Fruit fly (Drosophila melanogaster): ENCODE data around the gene egh.
A peak's percentile ranks its signal among the peaks of the same experiment; 100 is the strongest.

The egh gene

DNA sequence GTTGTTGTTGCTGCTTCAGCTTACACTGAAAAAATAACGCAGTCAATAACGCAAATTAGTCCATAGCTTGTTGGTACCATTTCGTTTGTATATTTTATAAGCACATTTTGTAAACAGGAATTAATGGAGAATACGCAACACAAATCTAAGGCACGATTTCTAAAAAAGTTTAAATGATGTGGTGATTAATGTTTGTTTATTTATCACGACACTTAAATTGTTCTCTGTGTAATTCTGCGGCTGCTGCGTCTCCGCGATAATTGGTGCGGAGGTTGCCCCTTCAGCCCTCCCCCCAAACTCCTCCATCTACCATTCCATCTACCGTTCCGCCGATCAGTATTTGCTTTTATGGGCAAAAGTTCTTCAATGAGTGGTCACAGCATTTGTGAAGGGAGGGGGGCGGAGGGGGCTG lies 59.2 kb downstream of the egh start (continued):
- peak; percentile 88 for TF ChIP-seq CG32006 (GFP tag; optimal IDR thresholded peaks at IDR 0.05)
- peak; percentile 84 to 89 for TF ChIP-seq ss (GFP tag; optimal IDR thresholded peaks at IDR 0.05)
- TF ChIP-seq Met (GFP tag; optimal IDR thresholded peaks at IDR 0.05) = peak; percentile 89
- TF ChIP-seq fd85E (GFP tag; optimal IDR thresholded peaks at IDR 0.05) = peak; percentile 66
- TF ChIP-seq CG34406 (GFP tag; optimal IDR thresholded peaks at IDR 0.05) = peak; percentile 84
- TF ChIP-seq Ets21C (GFP tag; optimal IDR thresholded peaks at IDR 0.05) = peak; percentile 82
- TF ChIP-seq CG15336 (GFP tag; IDR thresholded peaks at IDR 0.05) = peak; percentile 91
- peak; percentile 88 for TF ChIP-seq CG6276 (GFP tag; optimal IDR thresholded peaks at IDR 0.05)
- TF ChIP-seq CG4318 (GFP tag; optimal IDR thresholded peaks at IDR 0.05) = peak; percentile 79
- TF ChIP-seq Sox14 (GFP tag; optimal IDR thresholded peaks at IDR 0.05) = peak; percentile 88
- TF ChIP-seq CG6808 (GFP tag; optimal IDR thresholded peaks at IDR 0.05) = peak; percentile 90
- peak; percentile 91 for TF ChIP-seq esn (GFP tag; optimal IDR thresholded peaks at IDR 0.05)
- no peak for TF ChIP-seq fkh (GFP tag; optimal IDR thresholded peaks at IDR 0.05)
- peak; percentile 84 for TF ChIP-seq spab (GFP tag; optimal IDR thresholded peaks at IDR 0.05)
- peak; percentile 94 for TF ChIP-seq CG6163 (GFP tag; IDR thresholded peaks at IDR 0.05)
- TF ChIP-seq CG11762 (GFP tag; optimal IDR thresholded peaks at IDR 0.05; ENCODE audit: insufficient read depth) = peak; percentile 90
- TF ChIP-seq vri (GFP tag; optimal IDR thresholded peaks at IDR 0.05) = peak; percentile 82
- TF ChIP-seq fd59A (GFP tag; optimal IDR thresholded peaks at IDR 0.05) = peak; percentile 79
- peak; percentile 83 for TF ChIP-seq dsx (GFP tag; optimal IDR thresholded peaks at IDR 0.05; ENCODE audit: poor library complexity, severe bottlenecking)
- TF ChIP-seq svp (GFP tag) = peak; percentile 93
- TF ChIP-seq Sox102F (GFP tag; optimal IDR thresholded peaks at IDR 0.05) = peak; percentile 89
- peak; percentile 92 for TF ChIP-seq topi (GFP tag; optimal IDR thresholded peaks at IDR 0.05)
- peak; percentile 93 for TF ChIP-seq Hr4 (GFP tag; optimal IDR thresholded peaks at IDR 0.05)
- TF ChIP-seq Sox15 (GFP tag; optimal IDR thresholded peaks at IDR 0.05) = peak; percentile 77
- TF ChIP-seq Hr38 (GFP tag; optimal IDR thresholded peaks at IDR 0.05) = no peak
- peak; percentile 85 for TF ChIP-seq achi (GFP tag; optimal IDR thresholded peaks at IDR 0.05)
- TF ChIP-seq CG9139 (GFP tag; optimal IDR thresholded peaks at IDR 0.05) = peak; percentile 76
- peak; percentile 91 for TF ChIP-seq CG6792 (GFP tag; optimal IDR thresholded peaks at IDR 0.05)
- TF ChIP-seq lz (GFP tag; optimal IDR thresholded peaks at IDR 0.05) = peak; percentile 90
- TF ChIP-seq OdsH (GFP tag; optimal IDR thresholded peaks at IDR 0.05) = peak; percentile 84
- peak; percentile 89 for TF ChIP-seq eg (GFP tag; IDR thresholded peaks at IDR 0.05)
- peak; percentile 85 for TF ChIP-seq CG6854 (GFP tag; optimal IDR thresholded peaks at IDR 0.05)

DNA sequence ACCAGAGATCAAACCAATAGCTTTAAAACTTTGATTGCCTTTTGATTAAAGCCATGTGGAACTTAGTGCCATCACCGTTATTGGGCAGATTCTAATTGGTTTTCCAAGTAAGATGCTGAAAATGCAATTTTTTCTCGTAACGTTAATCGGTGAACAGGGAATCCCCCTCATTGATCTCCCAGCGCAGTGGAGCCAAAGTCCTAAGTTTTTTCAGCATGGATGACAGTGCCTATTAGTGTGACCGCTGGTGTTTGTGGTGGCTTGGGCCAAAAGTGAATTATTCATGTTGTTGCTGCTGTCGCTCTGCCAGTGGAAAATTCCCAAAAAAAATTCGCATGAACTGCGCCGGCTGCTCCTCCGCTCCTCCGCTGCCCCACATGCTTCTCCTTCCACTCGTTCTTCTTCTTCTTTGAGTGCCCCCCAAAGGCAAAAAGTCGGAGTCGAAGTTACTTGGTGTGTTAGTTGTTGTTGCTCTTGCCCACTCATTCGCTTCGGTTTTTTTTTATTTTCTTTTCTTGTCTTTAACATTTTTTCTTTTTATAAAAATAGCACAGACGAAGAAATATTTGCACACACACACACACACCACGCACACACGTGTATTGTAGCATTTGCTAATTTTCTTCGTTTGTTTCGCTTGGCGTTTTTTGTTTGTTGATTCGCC lies 59.8 kb downstream of the egh start:
- peak; percentile 14 for TF ChIP-seq Lpt (GFP tag; optimal IDR thresholded peaks at IDR 0.05)
- peak; percentile 60 for TF ChIP-seq acj6 (GFP tag; optimal IDR thresholded peaks at IDR 0.05)
- TF ChIP-seq CG11762 (GFP tag; optimal IDR thresholded peaks at IDR 0.05; ENCODE audit: insufficient read depth) = no peak
- TF ChIP-seq dac (GFP tag; optimal IDR thresholded peaks at IDR 0.05) = peak; percentile 66
- peak; percentile 18 for TF ChIP-seq CG34406 (GFP tag; optimal IDR thresholded peaks at IDR 0.05)
- TF ChIP-seq CG31627 (GFP tag; optimal IDR thresholded peaks at IDR 0.05) = peak; percentile 72
- no peak for TF ChIP-seq CG9139 (GFP tag; optimal IDR thresholded peaks at IDR 0.05)
- peak; percentile 57 for TF ChIP-seq pdm3 (GFP tag; optimal IDR thresholded peaks at IDR 0.05)
- TF ChIP-seq fd85E (GFP tag; optimal IDR thresholded peaks at IDR 0.05) = no peak
- peak; percentile 15 for TF ChIP-seq CG6163 (GFP tag; IDR thresholded peaks at IDR 0.05)
- TF ChIP-seq Sox102F (GFP tag; optimal IDR thresholded peaks at IDR 0.05) = peak; percentile 49
- TF ChIP-seq Eip78C (GFP tag) = peak; percentile 73
- TF ChIP-seq spab (GFP tag; optimal IDR thresholded peaks at IDR 0.05) = no peak
- no peak for TF ChIP-seq dsx (GFP tag; optimal IDR thresholded peaks at IDR 0.05; ENCODE audit: poor library complexity, severe bottlenecking)
- peak; percentile 19 to 57 for TF ChIP-seq ss (GFP tag; optimal IDR thresholded peaks at IDR 0.05)
- TF ChIP-seq Hr4 (GFP tag; optimal IDR thresholded peaks at IDR 0.05) = peak; percentile 48
- TF ChIP-seq Blimp-1 (GFP tag; optimal IDR thresholded peaks at IDR 0.05) = peak; percentile 24
- peak; percentile 81 for TF ChIP-seq Hr39 (GFP tag; optimal IDR thresholded peaks at IDR 0.05)
- peak; percentile 71 for TF ChIP-seq Met (GFP tag; optimal IDR thresholded peaks at IDR 0.05)
- peak; percentile 37 for TF ChIP-seq CG8632 (GFP tag; optimal IDR thresholded peaks at IDR 0.05)
- no peak for TF ChIP-seq CG4318 (GFP tag; optimal IDR thresholded peaks at IDR 0.05)
- peak; percentile 0 for TF ChIP-seq CG6854 (GFP tag; optimal IDR thresholded peaks at IDR 0.05)
- peak; percentile 11 for TF ChIP-seq CG16779 (tag; optimal IDR thresholded peaks at IDR 0.05)
- peak; percentile 43; the same call in 1 of the 2 replicates for TF ChIP-seq CG11294 (GFP tag; IDR thresholded peaks at IDR 0.05)
- peak; percentile 45 for TF ChIP-seq Sox15 (GFP tag; optimal IDR thresholded peaks at IDR 0.05)
- peak; percentile 50 for TF ChIP-seq CG3032 (tag; optimal IDR thresholded peaks at IDR 0.05)
- TF ChIP-seq Eip93F (GFP tag; optimal IDR thresholded peaks at IDR 0.05) = peak; percentile 66
- TF ChIP-seq Ets21C (GFP tag; optimal IDR thresholded peaks at IDR 0.05) = peak; percentile 64
- peak; percentile 16 for TF ChIP-seq CG6792 (GFP tag; optimal IDR thresholded peaks at IDR 0.05)
- TF ChIP-seq CG32006 (GFP tag; optimal IDR thresholded peaks at IDR 0.05) = peak; percentile 62
- no peak for TF ChIP-seq fkh (GFP tag; optimal IDR thresholded peaks at IDR 0.05)
- TF ChIP-seq Smox (GFP tag; optimal IDR thresholded peaks at IDR 0.05) = peak; percentile 57
